Fruit fly (Drosophila melanogaster): ENCODE measurements around the gene comt.

comt gene

DNA sequence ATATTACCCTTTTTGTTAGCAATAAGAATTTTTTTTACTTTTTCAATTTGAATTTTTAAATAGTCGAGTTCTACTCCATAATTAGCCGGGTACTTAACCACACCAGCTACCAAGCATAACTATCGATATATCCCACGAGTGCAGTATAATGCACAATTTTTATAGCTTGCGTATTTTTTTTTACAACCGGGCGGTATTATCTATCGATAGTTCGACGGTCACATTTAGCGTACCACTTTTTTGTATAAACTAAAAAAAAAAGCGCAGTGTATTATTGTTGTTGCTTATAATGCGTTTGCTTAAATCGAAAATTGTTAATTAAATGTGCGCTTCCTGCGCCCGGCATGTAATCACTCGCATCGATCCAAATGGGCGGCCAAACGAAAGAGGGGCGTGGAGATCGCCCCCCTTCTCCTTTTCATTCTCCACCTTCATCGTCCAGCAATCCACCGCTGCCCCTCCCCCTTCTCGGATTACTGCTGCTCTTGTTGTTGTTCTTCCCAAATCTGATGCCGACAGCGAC is 29.1 kb downstream of the comt start, which contains the start of gene Remo (continued):
- peak; percentile 89 for TF ChIP-seq CG4360 (GFP tag; IDR thresholded peaks at IDR 0.05)
- TF ChIP-seq CG12155 (GFP tag; optimal IDR thresholded peaks at IDR 0.05): no peak
- TF ChIP-seq dpn (GFP tag; optimal IDR thresholded peaks at IDR 0.05): no peak
- no peak for TF ChIP-seq CG1233 (GFP tag; optimal IDR thresholded peaks at IDR 0.05)
- no peak for TF ChIP-seq CG12744 (GFP tag; optimal IDR thresholded peaks at IDR 0.05)
- no peak for TF ChIP-seq Drgx (GFP tag; IDR thresholded peaks at IDR 0.05)
- TF ChIP-seq fd64A (GFP tag; optimal IDR thresholded peaks at IDR 0.05): no peak
- TF ChIP-seq CG14014 (GFP tag; IDR thresholded peaks at IDR 0.05): no peak
- no peak for TF ChIP-seq CG14667 (GFP tag; IDR thresholded peaks at IDR 0.05)
- TF ChIP-seq lab (GFP tag; optimal IDR thresholded peaks at IDR 0.05): no peak
- TF ChIP-seq CG10565 (GFP tag; optimal IDR thresholded peaks at IDR 0.05): no peak
- no peak for TF ChIP-seq MTF-1 (GFP tag; optimal IDR thresholded peaks at IDR 0.05; ENCODE audit: borderline replicate concordance)
- no peak for TF ChIP-seq CG6272 (GFP tag; IDR thresholded peaks at IDR 0.05)
- no peak for TF ChIP-seq dysf (GFP tag; IDR thresholded peaks at IDR 0.05)
- no peak for TF ChIP-seq Dip2 (GFP tag; IDR thresholded peaks at IDR 0.05)
- no peak for TF ChIP-seq CG8388 (GFP tag; optimal IDR thresholded peaks at IDR 0.05)
- no peak for TF ChIP-seq CG30020 (tag; optimal IDR thresholded peaks at IDR 0.05)
- TF ChIP-seq nmo (GFP tag; optimal IDR thresholded peaks at IDR 0.05): peak; percentile 59
- peak; percentile 34 for TF ChIP-seq trem (tag; optimal IDR thresholded peaks at IDR 0.05)
- TF ChIP-seq sens-2 (GFP tag; IDR thresholded peaks at IDR 0.05): no peak
- TF ChIP-seq sim (GFP tag; IDR thresholded peaks at IDR 0.05): no peak
- no peak for TF ChIP-seq pnt (GFP tag; optimal IDR thresholded peaks at IDR 0.05)
- no peak for TF ChIP-seq en (GFP tag; optimal IDR thresholded peaks at IDR 0.05)
- no peak for TF ChIP-seq CG7745 (tag; optimal IDR thresholded peaks at IDR 0.05)
- TF ChIP-seq aop (GFP tag; IDR thresholded peaks at IDR 0.05): no peak
- no peak for TF ChIP-seq dmrt11E (tag; optimal IDR thresholded peaks at IDR 0.05)
- TF ChIP-seq her (GFP tag; optimal IDR thresholded peaks at IDR 0.05): no peak
- no peak for TF ChIP-seq lmd (GFP tag; IDR thresholded peaks at IDR 0.05)
- no peak for TF ChIP-seq CG15011 (GFP tag; optimal IDR thresholded peaks at IDR 0.05)
- peak; percentile 89 for TF ChIP-seq BEAF-32 (GFP tag; optimal IDR thresholded peaks at IDR 0.05)
- TF ChIP-seq pan (optimal IDR thresholded peaks at IDR 0.05): no peak
- TF ChIP-seq pan (GFP tag; optimal IDR thresholded peaks at IDR 0.05 in 1 of 2, IDR thresholded peaks at IDR 0.05 in 1 of 2): no peak
- no peak for TF ChIP-seq C15 (GFP tag; IDR thresholded peaks at IDR 0.05)
- TF ChIP-seq CG30403 (GFP tag; optimal IDR thresholded peaks at IDR 0.05): peak; percentile 1
- no peak for TF ChIP-seq slp2 (GFP tag; optimal IDR thresholded peaks at IDR 0.05)
- no peak for TF ChIP-seq Hand (GFP tag; optimal IDR thresholded peaks at IDR 0.05)
- TF ChIP-seq CG14050 (GFP tag; IDR thresholded peaks at IDR 0.05): no peak
- no peak for TF ChIP-seq fru (optimal IDR thresholded peaks at IDR 0.05)
- TF ChIP-seq Abd-B (GFP tag; optimal IDR thresholded peaks at IDR 0.05): peak; percentile 92
- peak; percentile 4 for TF ChIP-seq HmgD (GFP tag; optimal IDR thresholded peaks at IDR 0.05)
- TF ChIP-seq Dp (GFP tag; optimal IDR thresholded peaks at IDR 0.05): peak; percentile 83
- no peak for TF ChIP-seq gem (tag; optimal IDR thresholded peaks at IDR 0.05)
- TF ChIP-seq CG3407 (GFP tag; optimal IDR thresholded peaks at IDR 0.05): no peak
- no peak for TF ChIP-seq lilli (GFP tag; optimal IDR thresholded peaks at IDR 0.05)
- TF ChIP-seq CG34422 (GFP tag; IDR thresholded peaks at IDR 0.05): peak; percentile 64; the same call in 2 of the 3 replicates
- no peak for TF ChIP-seq H2.0 (GFP tag; IDR thresholded peaks at IDR 0.05)
- TF ChIP-seq Sox102F (GFP tag; optimal IDR thresholded peaks at IDR 0.05): no peak
- no peak for TF ChIP-seq pros (GFP tag; optimal IDR thresholded peaks at IDR 0.05)
- TF ChIP-seq Hmx (GFP tag; optimal IDR thresholded peaks at IDR 0.05): no peak
- TF ChIP-seq CG3726 (GFP tag; IDR thresholded peaks at IDR 0.05): no peak
- TF ChIP-seq CG18599 (GFP tag; optimal IDR thresholded peaks at IDR 0.05): no peak
- no peak for TF ChIP-seq eve (GFP tag; optimal IDR thresholded peaks at IDR 0.05)
